Fruit fly (Drosophila melanogaster) whole organism, embryonic: ENCODE data around the gene CG9254.

ENCODE experiments used
- BEAF-32 ChIP-seq: fragments of 200-800 bp; sonication (Bioruptor generic); optimal IDR thresholded peaks from 3 replicates; lab custom pipeline; 2017; ENCODE audit warnings: missing biosample characterization, missing genetic modification characterization, mild to moderate bottlenecking, moderate library complexity, missing genetic modification reagents
- BtbVII ChIP-seq: fragments of 200-800 bp; sonication (Bioruptor generic); optimal IDR thresholded peaks from 3 replicates; lab custom pipeline; 2017; ENCODE audit warnings: missing biosample characterization, mild to moderate bottlenecking, missing genetic modification characterization
- CG10959 ChIP-seq: fragments of 200-800 bp; sonication (Bioruptor generic); IDR thresholded peaks from 2 replicates; pipeline ENCODE4 v1.3.6; 2022; ENCODE audit warnings: missing biosample characterization, missing genetic modification characterization
- CG12104 ChIP-seq: fragments of 200-800 bp; sonication (Bioruptor generic); optimal IDR thresholded peaks from 3 replicates; lab custom pipeline; 2016; ENCODE audit warnings: missing biosample characterization, missing genetic modification characterization
- CG14710 ChIP-seq: fragments of 200-800 bp; sonication (Bioruptor generic); optimal IDR thresholded peaks from 3 replicates; lab custom pipeline; 2019; ENCODE audit warnings: missing biosample characterization, mild to moderate bottlenecking, missing genetic modification characterization, moderate library complexity
- CG15073 ChIP-seq: fragments of 200-800 bp; sonication (Bioruptor generic); optimal IDR thresholded peaks from 2 replicates; lab custom pipeline; 2016; ENCODE audit warnings: missing biosample characterization, missing genetic modification characterization
- CG18262 ChIP-seq: fragments of 200-800 bp; optimal IDR thresholded peaks from 3 replicates; lab custom pipeline; 2019; ENCODE audit warnings: missing biosample characterization, mild to moderate bottlenecking, missing genetic modification characterization, moderate library complexity
- CG2202 ChIP-seq: fragments of 200-800 bp; sonication (Bioruptor generic); optimal IDR thresholded peaks from 2 replicates; lab custom pipeline; 2018; ENCODE audit warnings: missing biosample characterization, mild to moderate bottlenecking, missing genetic modification characterization
- CG30431 ChIP-seq: fragments of 200-800 bp; sonication (Bioruptor generic); optimal IDR thresholded peaks from 2 replicates; lab custom pipeline; 2017; ENCODE audit warnings: missing biosample characterization, missing genetic modification characterization
- CG31388 ChIP-seq: fragments of 200-800 bp; sonication (Bioruptor generic); optimal IDR thresholded peaks from 2 replicates; lab custom pipeline; 2016; ENCODE audit warnings: missing biosample characterization, missing genetic modification characterization
- CG31441 ChIP-seq: fragments of 200-800 bp; sonication (Bioruptor generic); IDR thresholded peaks from 2 replicates; pipeline ENCODE4 v1.3.6; 2022; ENCODE audit warnings: missing biosample characterization, missing genetic modification characterization
- CG32772 ChIP-seq: fragments of 200-800 bp; sonication (Bioruptor generic); IDR thresholded peaks from 2 replicates; pipeline ENCODE4 v1.3.6; 2022; ENCODE audit warnings: missing biosample characterization, missing genetic modification characterization
- CG3407 ChIP-seq: fragments of 200-800 bp; sonication (Bioruptor generic); optimal IDR thresholded peaks from 2 replicates; lab custom pipeline; 2018; ENCODE audit warnings: missing biosample characterization, mild to moderate bottlenecking, missing genetic modification characterization
- CG34224 ChIP-seq: fragments of 200-800 bp; sonication (Bioruptor generic); IDR thresholded peaks from 3 replicates; pipeline ENCODE4 v1.3.6; 2022; ENCODE audit warnings: missing biosample characterization, missing genetic modification characterization; ENCODE audit not compliant: partially characterized antibody
- CG34376 ChIP-seq: fragments of 200-800 bp; sonication (Bioruptor generic); optimal IDR thresholded peaks from 2 replicates; lab custom pipeline; 2018; ENCODE audit warnings: missing biosample characterization, mild to moderate bottlenecking, missing genetic modification characterization
- CG42726 ChIP-seq: fragments of 200-800 bp; sonication (Bioruptor generic); IDR thresholded peaks from 2 replicates; pipeline ENCODE4 v1.3.6; 2022; ENCODE audit warnings: missing biosample characterization, missing genetic modification characterization; ENCODE audit not compliant: partially characterized antibody
- CG4707 ChIP-seq: fragments of 200-800 bp; sonication (Bioruptor generic); optimal IDR thresholded peaks from 2 replicates; lab custom pipeline; 2018; ENCODE audit warnings: missing biosample characterization, mild to moderate bottlenecking, missing genetic modification characterization, moderate library complexity
- CG7786 ChIP-seq: fragments of 200-800 bp; sonication (Bioruptor generic); optimal IDR thresholded peaks from 2 replicates; lab custom pipeline; 2016; ENCODE audit warnings: missing biosample characterization, missing genetic modification characterization
- CG7839 ChIP-seq: fragments of 200-800 bp; sonication (Bioruptor generic); optimal IDR thresholded peaks from 3 replicates; lab custom pipeline; 2018; ENCODE audit warnings: missing biosample characterization, mild to moderate bottlenecking, missing genetic modification characterization, moderate library complexity
- CG9437 ChIP-seq: fragments of 200-800 bp; sonication (Bioruptor generic); optimal IDR thresholded peaks from 2 replicates; lab custom pipeline; 2018; ENCODE audit warnings: missing biosample characterization, mild to moderate bottlenecking, missing genetic modification characterization
- Gug ChIP-seq: fragments of 200-800 bp; sonication (Bioruptor generic); IDR thresholded peaks from 4 replicates; pipeline ENCODE4 v1.3.6; 2022; ENCODE audit warnings: missing biosample characterization, missing genetic modification characterization
- Max ChIP-seq: fragments of 200-800 bp; sonication (Bioruptor generic); optimal IDR thresholded peaks from 2 replicates; lab custom pipeline; 2016; ENCODE audit warnings: missing biosample characterization, mild to moderate bottlenecking, missing genetic modification characterization
- NFAT ChIP-seq: fragments of 200-800 bp; sonication (Bioruptor generic); IDR thresholded peaks from 2 replicates; pipeline ENCODE4 v1.3.6; 2022; ENCODE audit warnings: missing biosample characterization, missing genetic modification characterization
- Rfx ChIP-seq: fragments of 200-800 bp; sonication (Bioruptor generic); IDR thresholded peaks from 2 replicates; pipeline ENCODE4 v1.3.6; 2022; ENCODE audit warnings: missing biosample characterization, missing genetic modification characterization
- Rx ChIP-seq: fragments of 200-800 bp; sonication (Bioruptor generic); IDR thresholded peaks from 2 replicates; pipeline ENCODE4 v1.3.6; 2022; ENCODE audit warnings: missing biosample characterization, missing genetic modification characterization
- Taf1 ChIP-seq: fragments of 200-800 bp; sonication (Bioruptor generic); IDR thresholded peaks from 2 replicates; pipeline ENCODE4 v1.3.6; 2022; ENCODE audit warnings: missing biosample characterization, missing genetic modification characterization
- Usf ChIP-seq: fragments of 200-800 bp; sonication (Bioruptor generic); optimal IDR thresholded peaks from 2 replicates; lab custom pipeline; 2017; ENCODE audit warnings: missing genotype, missing biosample characterization, missing genetic modification characterization
- Xbp1 ChIP-seq: fragments of 200-800 bp; sonication (Bioruptor generic); optimal IDR thresholded peaks from 3 replicates; lab custom pipeline; 2016; ENCODE audit warnings: missing biosample characterization, mild to moderate bottlenecking, missing genetic modification characterization
- amos ChIP-seq: fragments of 200-800 bp; sonication (Bioruptor generic); IDR thresholded peaks from 2 replicates; pipeline ENCODE4 v1.3.6; 2022; ENCODE audit warnings: missing biosample characterization, missing genetic modification characterization; ENCODE audit not compliant: partially characterized antibody
- ap ChIP-seq: fragments of 200-800 bp; sonication (Bioruptor generic); IDR thresholded peaks from 2 replicates; pipeline ENCODE4 v1.3.6; 2022; ENCODE audit warnings: missing biosample characterization, missing genetic modification characterization
- cad ChIP-seq: fragments of >200 bp; optimal IDR thresholded peaks from 2 replicates; lab custom pipeline; 2017; ENCODE audit warnings: missing biosample characterization, missing genetic modification characterization
- caup ChIP-seq: fragments of 200-800 bp; sonication (Bioruptor generic); optimal IDR thresholded peaks from 3 replicates; lab custom pipeline; 2017; ENCODE audit warnings: missing biosample characterization, mild to moderate bottlenecking, missing genetic modification characterization, moderate library complexity; ENCODE audit not compliant: severe bottlenecking
- crol ChIP-seq: fragments of 200-800 bp; sonication (Bioruptor generic); IDR thresholded peaks from 2 replicates; pipeline ENCODE4 v1.3.6; 2022; ENCODE audit warnings: missing biosample characterization, missing genetic modification characterization
- da ChIP-seq: fragments of 200-800 bp; sonication (Bioruptor generic); optimal IDR thresholded peaks from 2 replicates; lab custom pipeline; 2016; ENCODE audit warnings: missing biosample characterization, missing genetic modification characterization
- emc ChIP-seq: fragments of 200-800 bp; sonication (Bioruptor generic); optimal IDR thresholded peaks from 2 replicates; lab custom pipeline; 2016; ENCODE audit warnings: missing biosample characterization, missing genetic modification characterization
- fd3F ChIP-seq: fragments of 200-800 bp; sonication (Bioruptor generic); optimal IDR thresholded peaks from 2 replicates; lab custom pipeline; 2018; ENCODE audit warnings: missing biosample characterization, mild to moderate bottlenecking, missing genetic modification characterization, moderate library complexity
- gem ChIP-seq: fragments of 200-800 bp; sonication (Bioruptor generic); optimal IDR thresholded peaks from 2 replicates; lab custom pipeline; 2019; ENCODE audit warnings: missing biosample characterization, mild to moderate bottlenecking, missing genetic modification characterization, moderate library complexity
- gsb-n ChIP-seq: fragments of 200-800 bp; sonication (Bioruptor generic); optimal IDR thresholded peaks from 3 replicates; lab custom pipeline; 2018; ENCODE audit warnings: missing biosample characterization, mild to moderate bottlenecking, missing genetic modification characterization
- lmd ChIP-seq: fragments of 200-800 bp; sonication (Bioruptor generic); IDR thresholded peaks from 2 replicates; pipeline ENCODE4 v1.3.6; 2022; ENCODE audit warnings: missing biosample characterization, missing genetic modification characterization
- pb ChIP-seq: fragments of 200-800 bp; sonication (Bioruptor generic); optimal IDR thresholded peaks from 3 replicates; lab custom pipeline; 2016; ENCODE audit warnings: missing biosample characterization, missing genetic modification characterization
- pita ChIP-seq: fragments of 200-800 bp; sonication (Bioruptor generic); optimal IDR thresholded peaks from 2 replicates; lab custom pipeline; 2017; ENCODE audit warnings: missing biosample characterization, mild to moderate bottlenecking, missing genetic modification characterization
- pnt ChIP-seq: fragments of 200-800 bp; sonication (Bioruptor generic); optimal IDR thresholded peaks from 3 replicates; lab custom pipeline; 2016; ENCODE audit warnings: missing biosample characterization, missing genetic modification characterization
- sens ChIP-seq: fragments of 200-800 bp; sonication (Bioruptor generic); peaks from one replicate; lab custom pipeline; 2016; ENCODE audit warnings: missing biosample characterization, missing genetic modification characterization
- sob ChIP-seq: fragments of 200-800 bp; sonication (Bioruptor generic); IDR thresholded peaks from 2 replicates; pipeline ENCODE4 v1.3.6; 2022; ENCODE audit warnings: missing biosample characterization, missing genetic modification characterization
- sqz ChIP-seq: fragments of 200-800 bp; sonication (Bioruptor generic); optimal IDR thresholded peaks from 3 replicates; lab custom pipeline; 2018; ENCODE audit warnings: missing biosample characterization, mild to moderate bottlenecking, missing genetic modification characterization
- tna ChIP-seq: fragments of 200-800 bp; sonication (Bioruptor generic); IDR thresholded peaks from 2 replicates; pipeline ENCODE4 v1.3.6; 2022; ENCODE audit warnings: missing biosample characterization, missing genetic modification characterization; ENCODE audit not compliant: partially characterized antibody
- twi ChIP-seq: fragments of 200-800 bp; optimal IDR thresholded peaks from 2 replicates; lab custom pipeline; 2019; ENCODE audit warnings: missing biosample characterization, mild to moderate bottlenecking, missing genetic modification characterization, moderate library complexity
- wdn ChIP-seq: fragments of 200-800 bp; sonication (Bioruptor generic); IDR thresholded peaks from 2 replicates; pipeline ENCODE4 v1.3.6; 2022; ENCODE audit warnings: missing biosample characterization, missing genetic modification characterization
- zen ChIP-seq: fragments of 200-800 bp; sonication (Bioruptor generic); optimal IDR thresholded peaks from 3 replicates; lab custom pipeline; 2018; ENCODE audit warnings: missing biosample characterization, mild to moderate bottlenecking, missing genetic modification characterization, moderate library complexity
- zen2 ChIP-seq: fragments of 200-800 bp; sonication (Bioruptor generic); IDR thresholded peaks from 3 replicates; pipeline ENCODE4 v1.3.6; 2022; ENCODE audit warnings: missing biosample characterization, missing genetic modification characterization; ENCODE audit not compliant: partially characterized antibody
- zf30C ChIP-seq: fragments of 200-800 bp; sonication (Bioruptor generic); optimal IDR thresholded peaks from 3 replicates; lab custom pipeline; 2018; ENCODE audit warnings: missing biosample characterization, mild to moderate bottlenecking, missing genetic modification characterization

CG9254 gene

DNA sequence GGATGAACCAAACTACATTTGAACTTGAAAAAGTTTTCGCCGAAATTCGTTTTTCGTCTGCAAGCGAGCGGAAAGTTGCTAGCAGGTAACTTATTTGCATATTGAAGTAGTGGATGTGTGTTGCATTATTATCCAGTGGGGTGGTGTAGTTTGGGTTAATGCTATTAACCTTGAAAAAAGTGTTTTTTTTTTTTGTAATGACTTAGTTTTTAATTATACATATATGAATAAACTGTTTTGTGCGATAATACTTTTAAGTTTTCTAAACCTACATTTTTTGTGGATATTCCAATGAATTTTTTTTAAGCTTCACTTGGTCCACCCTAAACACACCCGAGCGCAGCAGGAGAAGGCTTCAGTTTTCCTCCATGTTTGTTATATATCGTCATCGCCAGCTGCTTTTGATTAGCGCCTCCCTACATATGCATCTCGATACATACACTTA lies 26.0 kb downstream of the CG9254 start (continued):
- TF ChIP-seq CG3407 (peak; percentile 24), crol (no peak), Xbp1 (GFP tag; lab: Kevin White, UChicago) (no peak), CG42726 (no peak), CG7839 (tag; lab: Kevin White, UChicago) (peak; percentile 35), CG34376 (no peak), Usf (GFP tag; lab: Kevin White, UChicago) (no peak), CG9437 (GFP tag; lab: Kevin White, UChicago) (peak; percentile 23), CG2202 (tag; lab: Kevin White, UChicago) (no peak), zf30C (GFP tag; lab: Kevin White, UChicago) (no peak), amos (no peak), emc (no peak), CG7786 (GFP tag; lab: Kevin White, UChicago) (no peak), zen (no peak), Max (GFP tag; lab: Kevin White, UChicago) (peak; percentile 4), CG14710 (tag; lab: Kevin White, UChicago) (peak; percentile 54), wdn (no peak), CG30431 (GFP tag; lab: Kevin White, UChicago) (no peak), pita (GFP tag; lab: Kevin White, UChicago) (no peak), gem (peak; percentile 61), da (GFP tag; lab: Kevin White, UChicago) (no peak), ap (no peak), BEAF-32 (GFP tag; lab: Kevin White, UChicago) (no peak), tna (GFP tag; lab: Robert Waterston, UW) (no peak), gsb-n (tag; lab: Kevin White, UChicago) (peak; percentile 10), zen2 (GFP tag; lab: Robert Waterston, UW) (no peak), sens (GFP tag; lab: Kevin White, UChicago) (peak; percentile 89), CG31441 (peak; percentile 68), CG15073 (no peak), pnt (GFP tag; lab: Kevin White, UChicago) (no peak), sob (GFP tag; lab: Robert Waterston, UW) (no peak), Taf1 (GFP tag; lab: Robert Waterston, UW) (no peak), cad (GFP tag; lab: Kevin White, UChicago) (no peak), sqz (GFP tag; lab: Kevin White, UChicago) (peak; percentile 21), BtbVII (peak; percentile 10), fd3F (GFP tag; lab: Kevin White, UChicago) (no peak), CG18262 (tag; lab: Kevin White, UChicago) (peak; percentile 61), twi (tag; lab: Kevin White, UChicago) (no peak), CG4707 (GFP tag; lab: Kevin White, UChicago) (no peak), Rfx (GFP tag; lab: Robert Waterston, UW) (no peak), pb (GFP tag; lab: Kevin White, UChicago) (no peak), lmd (GFP tag; lab: Robert Waterston, UW) (peak; percentile 19; the same call in 1 of the 2 replicates), caup (GFP tag; lab: Kevin White, UChicago) (no peak), CG34224 (no peak), NFAT (GFP tag; lab: Robert Waterston, UW) (no peak), CG32772 (GFP tag; lab: Robert Waterston, UW) (0 out of 2 replicates have a peak, but pooled peaks have one; percentile 1), CG10959 (GFP tag; lab: Robert Waterston, UW) (no peak), CG12104 (GFP tag; lab: Kevin White, UChicago) (peak; percentile 12), CG31388 (GFP tag; lab: Kevin White, UChicago) (no peak), Gug (no peak), Rx (GFP tag; lab: Robert Waterston, UW) (no peak)
